Worm (Caenorhabditis elegans) whole organism, young adult: ENCODE data around the gene R09E12.9.

Source experiments
- B0261.1 ChIP-seq: sonication (generic microtip); optimal IDR thresholded peaks from 2 replicates; lab custom pipeline; 2016; ENCODE audit warnings: mild to moderate bottlenecking, missing genetic modification characterization, moderate library complexity, missing compliant biosample characterization
- B0336.3 ChIP-seq: fragments of 200-800 bp; sonication (Bioruptor generic); IDR thresholded peaks from 2 replicates; pipeline ENCODE4 v1.3.6; 2022; ENCODE audit warnings: missing genetic modification characterization, missing compliant biosample characterization
- D2030.7 ChIP-seq: fragments of 200-800 bp; sonication (Bioruptor generic); IDR thresholded peaks from 2 replicates; pipeline ENCODE4 v1.3.6; 2022; ENCODE audit warnings: missing genetic modification reagents, missing genetic modification characterization, missing compliant biosample characterization
- F33H1.4 ChIP-seq: fragments of 200-800 bp; sonication (Bioruptor generic); IDR thresholded peaks from 2 replicates; pipeline ENCODE4 v1.3.6; 2022; ENCODE audit warnings: missing genetic modification reagents, missing genetic modification characterization, missing compliant biosample characterization
- F49E8.2 ChIP-seq: sonication (generic microtip); optimal IDR thresholded peaks from 3 replicates; lab custom pipeline; 2017; ENCODE audit warnings: missing genetic modification characterization, mild to moderate bottlenecking, missing compliant biosample characterization, antibody characterized with exemption, moderate library complexity; ENCODE audit not compliant: insufficient read depth
- F52B5.7 ChIP-seq: sonication (generic microtip); optimal IDR thresholded peaks from 2 replicates; lab custom pipeline; 2016; ENCODE audit warnings: mild to moderate bottlenecking, missing genetic modification characterization, missing compliant biosample characterization
- F55B11.4 ChIP-seq: sonication (generic microtip); optimal IDR thresholded peaks from 2 replicates; lab custom pipeline; 2016; ENCODE audit warnings: missing compliant biosample characterization, missing genetic modification characterization, borderline replicate concordance; ENCODE audit not compliant: insufficient read depth
- F57C9.4 ChIP-seq: sonication (generic microtip); optimal IDR thresholded peaks from 2 replicates; lab custom pipeline; 2017; ENCODE audit warnings: mild to moderate bottlenecking, missing genetic modification characterization, missing compliant biosample characterization
- Y67H2A.10 ChIP-seq: fragments of 200-800 bp; sonication (Bioruptor generic); conservative IDR thresholded peaks from 2 replicates; pipeline ENCODE4 v1.3.6; 2022; ENCODE audit warnings: missing genetic modification reagents, missing genetic modification characterization, missing compliant biosample characterization
- attf-3 ChIP-seq: fragments of 200-800 bp; sonication (Bioruptor generic); conservative IDR thresholded peaks from 2 replicates; pipeline ENCODE4 v1.3.6; 2022; ENCODE audit warnings: missing genetic modification reagents, missing genetic modification characterization, missing compliant biosample characterization
- attf-5 ChIP-seq: fragments of 200-800 bp; sonication (Bioruptor generic); optimal IDR thresholded peaks from 2 replicates; lab custom pipeline; 2018; ENCODE audit warnings: mild to moderate bottlenecking, missing genetic modification characterization, missing compliant biosample characterization
- attf-6 ChIP-seq: fragments of 200-800 bp; sonication (Bioruptor generic); IDR thresholded peaks from 2 replicates; pipeline ENCODE4 v1.3.6; 2022; ENCODE audit warnings: missing genetic modification reagents, missing genetic modification characterization, missing compliant biosample characterization
- bed-2 ChIP-seq: fragments of 200-800 bp; sonication (Bioruptor generic); IDR thresholded peaks from 2 replicates; pipeline ENCODE4 v1.3.6; 2022; ENCODE audit warnings: missing genetic modification reagents, missing genetic modification characterization, missing compliant biosample characterization
- ceh-58 ChIP-seq: fragments of 200-800 bp; sonication (Bioruptor generic); IDR thresholded peaks from 2 replicates; pipeline ENCODE4 v1.3.6; 2022; ENCODE audit warnings: missing genetic modification characterization, missing compliant biosample characterization
- ceh-79 ChIP-seq: sonication (generic microtip); optimal IDR thresholded peaks from 2 replicates; lab custom pipeline; 2017; ENCODE audit warnings: mild to moderate bottlenecking, missing genetic modification characterization, missing compliant biosample characterization
- egl-18 ChIP-seq: fragments of 200-800 bp; sonication (Bioruptor generic); IDR thresholded peaks from 2 replicates; pipeline ENCODE4 v1.3.6; 2022; ENCODE audit warnings: missing genetic modification reagents, missing genetic modification characterization, missing compliant biosample characterization
- ekl-4 ChIP-seq: fragments of 200-800 bp; sonication (Bioruptor generic); IDR thresholded peaks from 2 replicates; pipeline ENCODE4 v1.3.6; 2022; ENCODE audit warnings: missing genetic modification reagents, missing genetic modification characterization, missing compliant biosample characterization
- ets-4 ChIP-seq: fragments of 200-800 bp; sonication (Bioruptor generic); optimal IDR thresholded peaks from 2 replicates; lab custom pipeline; 2018; ENCODE audit warnings: mild to moderate bottlenecking, missing genetic modification characterization, missing compliant biosample characterization
- fkh-3 ChIP-seq: sonication (generic microtip); optimal IDR thresholded peaks from 2 replicates; lab custom pipeline; 2016; ENCODE audit warnings: mild to moderate bottlenecking, missing genetic modification characterization, missing compliant biosample characterization
- hlh-12 ChIP-seq: sonication (generic microtip); optimal IDR thresholded peaks from 2 replicates; lab custom pipeline; 2016; ENCODE audit warnings: missing genetic modification characterization, missing compliant biosample characterization
- hmg-1.2 ChIP-seq: fragments of 200-800 bp; sonication (Bioruptor generic); IDR thresholded peaks from 2 replicates; pipeline ENCODE4 v1.3.6; 2022; ENCODE audit warnings: missing genetic modification reagents, missing genetic modification characterization, missing compliant biosample characterization
- lin-35 ChIP-seq, 3 experiments: fragments of 150-350 bp in 2 of 3; sonication (generic microtip) in 1 of 3; optimal IDR thresholded peaks; 2 replicates each; lab custom pipeline; 2014 to 2018; ENCODE audit warnings: missing biosample characterization in 3 of 3, missing genetic modification characterization in 3 of 3, missing genetic modification reagents in 3 of 3
- lir-1 ChIP-seq: fragments of 200-800 bp; sonication (Bioruptor generic); conservative IDR thresholded peaks from 2 replicates; pipeline ENCODE4 v1.3.6; 2022; ENCODE audit warnings: missing genetic modification reagents, missing genetic modification characterization, missing compliant biosample characterization
- lsl-1 ChIP-seq: fragments of 200-800 bp; sonication (Bioruptor generic); optimal IDR thresholded peaks from 2 replicates; lab custom pipeline; 2018; ENCODE audit warnings: mild to moderate bottlenecking, missing genetic modification characterization, moderate library complexity, missing compliant biosample characterization
- lsy-27 ChIP-seq: sonication (generic microtip); optimal IDR thresholded peaks from 2 replicates; lab custom pipeline; 2017; ENCODE audit warnings: missing genetic modification characterization, mild to moderate bottlenecking, missing compliant biosample characterization, antibody characterized with exemption, missing genotype, borderline replicate concordance; ENCODE audit not compliant: insufficient read depth
- madf-10 ChIP-seq: sonication (generic microtip); optimal IDR thresholded peaks from 2 replicates; lab custom pipeline; 2016; ENCODE audit warnings: mild to moderate bottlenecking, missing genetic modification characterization, missing compliant biosample characterization
- madf-3 ChIP-seq: fragments of 200-800 bp; sonication (Bioruptor generic); IDR thresholded peaks from 2 replicates; pipeline ENCODE4 v1.3.6; 2022; ENCODE audit warnings: missing genetic modification reagents, missing genetic modification characterization, missing compliant biosample characterization
- mcd-1 ChIP-seq: fragments of 200-800 bp; sonication (Bioruptor generic); IDR thresholded peaks from 2 replicates; pipeline ENCODE4 v1.3.6; 2022; ENCODE audit warnings: missing genetic modification reagents, missing genetic modification characterization, missing compliant biosample characterization
- mes-4 ChIP-seq: sonication (generic microtip); optimal IDR thresholded peaks from 2 replicates; lab custom pipeline; 2016; ENCODE audit warnings: missing genotype, missing genetic modification characterization, missing compliant biosample characterization
- nfya-2 ChIP-seq: fragments of 200-800 bp; sonication (Bioruptor generic); IDR thresholded peaks from 2 replicates; pipeline ENCODE4 v1.3.6; 2022; ENCODE audit warnings: missing genetic modification reagents, missing genetic modification characterization, missing compliant biosample characterization
- nhr-120 ChIP-seq: fragments of 200-800 bp; sonication (Bioruptor generic); IDR thresholded peaks from 2 replicates; pipeline ENCODE4 v1.3.6; 2022; ENCODE audit warnings: missing genetic modification characterization, missing compliant biosample characterization
- nhr-80 ChIP-seq: sonication (generic microtip); optimal IDR thresholded peaks from 2 replicates; lab custom pipeline; 2016; ENCODE audit warnings: missing genetic modification characterization, missing compliant biosample characterization
- nhr-90 ChIP-seq: sonication (generic microtip); optimal IDR thresholded peaks from 2 replicates; lab custom pipeline; 2016; ENCODE audit warnings: missing genotype, mild to moderate bottlenecking, missing genetic modification characterization, missing compliant biosample characterization
- rcor-1 ChIP-seq: fragments of 200-800 bp; sonication (Bioruptor generic); IDR thresholded peaks from 2 replicates; pipeline ENCODE4 v1.3.6; 2022; ENCODE audit warnings: missing genetic modification reagents, missing genetic modification characterization, missing compliant biosample characterization
- rec-8 ChIP-seq, 2 experiments: sonication (generic microtip); optimal IDR thresholded peaks; 2 replicates each; lab custom pipeline; 2016; ENCODE audit warnings: mild to moderate bottlenecking in 2 of 2, missing genetic modification characterization in 2 of 2, missing genetic modification reagents in 2 of 2, missing genotype in 2 of 2, missing biosample characterization in 1 of 2, missing compliant biosample characterization in 1 of 2, moderate library complexity in 1 of 2
- rpc-1 ChIP-seq, 2 experiments: fragments of 150-350 bp in 1 of 2; sonication (generic microtip) in 1 of 2; optimal IDR thresholded peaks; 2 replicates each; lab custom pipeline; 2014 to 2018; ENCODE audit warnings: missing biosample characterization in 1 of 2, missing genetic modification characterization in 1 of 2, missing genetic modification reagents in 1 of 2, missing genotype in 1 of 2
- sea-2 ChIP-seq: fragments of 200-800 bp; sonication (Bioruptor generic); IDR thresholded peaks from 2 replicates; pipeline ENCODE4 v1.3.6; 2022; ENCODE audit warnings: missing genetic modification characterization, missing compliant biosample characterization
- snpc-1.1 ChIP-seq: sonication (generic microtip); optimal IDR thresholded peaks from 2 replicates; lab custom pipeline; 2017; ENCODE audit warnings: missing genetic modification characterization, mild to moderate bottlenecking, missing compliant biosample characterization, antibody characterized with exemption, moderate library complexity, missing genotype, missing genetic modification reagents; ENCODE audit not compliant: insufficient read depth
- snpc-3.4 ChIP-seq: sonication (generic microtip); optimal IDR thresholded peaks from 2 replicates; lab custom pipeline; 2017; ENCODE audit warnings: missing genetic modification characterization, mild to moderate bottlenecking, missing compliant biosample characterization, antibody characterized with exemption, moderate library complexity, missing genotype, missing genetic modification reagents
- snpc-4 ChIP-seq, 5 experiments: fragments of 150-350 bp in 1 of 5; sonication (generic microtip) in 4 of 5; optimal IDR thresholded peaks; 2 replicates each; lab custom pipeline; 2014 to 2018; ENCODE audit warnings: missing genetic modification characterization in 5 of 5, missing biosample characterization in 3 of 5, antibody characterized with exemption in 2 of 5, mild to moderate bottlenecking in 2 of 5, missing compliant biosample characterization in 2 of 5, missing genotype in 2 of 5, moderate library complexity in 2 of 5, missing genetic modification reagents in 1 of 5
- sptf-2 ChIP-seq: fragments of 200-800 bp; sonication (Bioruptor generic); optimal IDR thresholded peaks from 2 replicates; lab custom pipeline; 2018; ENCODE audit warnings: mild to moderate bottlenecking, missing genetic modification characterization, missing compliant biosample characterization
- ztf-22 ChIP-seq: fragments of 200-800 bp; sonication (Bioruptor generic); optimal IDR thresholded peaks from 2 replicates; lab custom pipeline; 2018; ENCODE audit warnings: mild to moderate bottlenecking, missing genetic modification characterization, moderate library complexity, missing compliant biosample characterization
- ztf-26 ChIP-seq: sonication (generic microtip); optimal IDR thresholded peaks from 2 replicates; lab custom pipeline; 2017; ENCODE audit warnings: missing genetic modification characterization, missing compliant biosample characterization
- ztf-3 ChIP-seq: fragments of 200-800 bp; sonication (Bioruptor generic); optimal IDR thresholded peaks from 2 replicates; lab custom pipeline; 2018; ENCODE audit warnings: mild to moderate bottlenecking, missing genetic modification characterization, missing compliant biosample characterization
- ztf-6 ChIP-seq: fragments of 200-800 bp; sonication (Bioruptor generic); IDR thresholded peaks from 2 replicates; pipeline ENCODE4 v1.3.6; 2022; ENCODE audit warnings: missing genetic modification reagents, missing genetic modification characterization, missing compliant biosample characterization

The R09E12.9 gene

ce11 chrV:761882-762281, 15.5 kb upstream of the R09E12.9 start, which contains the start of gene C05E4.12:
Gene C05E4.12 (minus strand): TSS chrV:761982.
- TF ChIP-seq F33H1.4 (GFP tag; lab: Robert Waterston, UW) (no peak), ceh-58 (GFP tag; lab: Robert Waterston, UW) (no peak), B0261.1 (tag; lab: Kevin White, UChicago) (no peak), ztf-3 (GFP tag; lab: Kevin White, UChicago) (no peak), lin-35 (GFP tag; optimal IDR thresholded peaks at IDR 0.05; lab: Kevin White, UChicago) (no peak), snpc-3.4 (tag; lab: Kevin White, UChicago) (no peak), F57C9.4 (tag; lab: Kevin White, UChicago) (no peak), nhr-80 (tag; lab: Kevin White, UChicago) (no peak), hlh-12 (no peak), rpc-1 (optimal IDR thresholded peaks at IDR 0.05; lab: Kevin White, UChicago) (no peak), rpc-1 (tag; optimal IDR thresholded peaks at IDR 0.05; lab: Kevin White, UChicago) (no peak), D2030.7 (GFP tag; lab: Robert Waterston, UW) (no peak), Y67H2A.10 (no peak), egl-18 (GFP tag; lab: Robert Waterston, UW) (no peak), attf-5 (GFP tag; lab: Kevin White, UChicago) (no peak), lsl-1 (GFP tag; lab: Kevin White, UChicago) (no peak), rcor-1 (GFP tag; lab: Robert Waterston, UW) (no peak), ekl-4 (GFP tag; lab: Robert Waterston, UW) (no peak), hmg-1.2 (no peak)
- TF ChIP-seq, all 124 proteins: peak for 0

- no peak for TF ChIP-seq ztf-26 (tag; lab: Kevin White, UChicago)
- TF ChIP-seq nfya-2: no peak
- TF ChIP-seq F52B5.7 (tag; lab: Kevin White, UChicago): no peak
- no peak for TF ChIP-seq rpc-1 (optimal IDR thresholded peaks at IDR 0.05; lab: Kevin White, UChicago)
- no peak for TF ChIP-seq rpc-1 (tag; optimal IDR thresholded peaks at IDR 0.05; lab: Kevin White, UChicago)
- TF ChIP-seq ets-4 (GFP tag; lab: Kevin White, UChicago): no peak
- no peak for TF ChIP-seq sea-2 (GFP tag; lab: Robert Waterston, UW)
- TF ChIP-seq madf-3 (GFP tag; lab: Robert Waterston, UW): no peak
- TF ChIP-seq snpc-4 (GFP tag; optimal IDR thresholded peaks at IDR 0.05; lab: Kevin White, UChicago): no peak
- TF ChIP-seq snpc-4 (tag; optimal IDR thresholded peaks at IDR 0.05; lab: Kevin White, UChicago): no peak
- no peak for TF ChIP-seq madf-10
- no peak for TF ChIP-seq rec-8 (tag; optimal IDR thresholded peaks at IDR 0.05; lab: Kevin White, UChicago)
- no peak for TF ChIP-seq lsy-27 (tag; lab: Kevin White, UChicago)
- no peak for TF ChIP-seq mes-4 (tag; lab: Kevin White, UChicago)
- no peak for TF ChIP-seq nhr-120 (GFP tag; lab: Robert Waterston, UW)
- no peak for TF ChIP-seq attf-3 (GFP tag; lab: Robert Waterston, UW)
- no peak for TF ChIP-seq nhr-90 (tag; lab: Kevin White, UChicago)
Measured at ce11 chrV:762340-762739, 15.1 kb upstream of the R09E12.9 start, which contains the start of gene srp-2. Gene srp-2 (plus strand): TSS chrV:762640.

DNA sequence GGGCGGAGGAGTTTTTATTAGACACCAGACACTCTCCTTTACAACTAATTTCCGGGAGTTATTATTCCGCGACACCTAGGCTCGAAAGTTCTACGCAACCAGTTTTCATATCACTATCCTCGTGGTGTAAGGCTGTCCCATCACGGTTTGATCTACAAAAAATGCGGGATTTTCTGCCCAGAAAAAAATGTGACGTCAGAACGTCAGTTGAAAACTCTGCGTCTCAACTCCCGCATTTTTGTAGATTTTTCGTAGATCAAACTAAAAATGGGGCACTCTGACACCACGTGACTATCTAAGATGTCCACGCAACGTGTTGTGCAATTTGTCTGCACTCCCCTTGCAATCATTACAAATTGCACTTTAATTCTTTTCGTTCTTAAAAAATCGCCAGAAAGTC, 12.7 kb upstream of the R09E12.9 start, which contains the start of gene str-238:
Gene str-238 (plus strand): TSS at position 301 of the 400 bp plus-strand sequence.
- no peak for TF ChIP-seq ceh-79
- TF ChIP-seq F55B11.4: no peak
- no peak for TF ChIP-seq snpc-1.1 (tag; lab: Kevin White, UChicago)
- no peak for TF ChIP-seq B0336.3 (GFP tag; lab: Robert Waterston, UW)
- TF ChIP-seq F57C9.4 (tag; lab: Kevin White, UChicago): no peak
- no peak for TF ChIP-seq attf-6
- TF ChIP-seq ztf-6 (GFP tag; lab: Robert Waterston, UW): no peak
- TF ChIP-seq mcd-1 (GFP tag; lab: Robert Waterston, UW): no peak
- no peak for TF ChIP-seq ztf-22 (GFP tag; lab: Kevin White, UChicago)
- no peak for TF ChIP-seq F49E8.2 (tag; lab: Kevin White, UChicago)
- TF ChIP-seq bed-2 (GFP tag; lab: Robert Waterston, UW): no peak
- TF ChIP-seq lir-1 (GFP tag; lab: Robert Waterston, UW): no peak
- TF ChIP-seq madf-3 (GFP tag; lab: Robert Waterston, UW): no peak
- no peak for TF ChIP-seq fkh-3
- TF ChIP-seq sptf-2 (GFP tag; lab: Kevin White, UChicago): no peak
